Worm (Caenorhabditis elegans): ENCODE measurements around the gene gcc-1.

DNA sequence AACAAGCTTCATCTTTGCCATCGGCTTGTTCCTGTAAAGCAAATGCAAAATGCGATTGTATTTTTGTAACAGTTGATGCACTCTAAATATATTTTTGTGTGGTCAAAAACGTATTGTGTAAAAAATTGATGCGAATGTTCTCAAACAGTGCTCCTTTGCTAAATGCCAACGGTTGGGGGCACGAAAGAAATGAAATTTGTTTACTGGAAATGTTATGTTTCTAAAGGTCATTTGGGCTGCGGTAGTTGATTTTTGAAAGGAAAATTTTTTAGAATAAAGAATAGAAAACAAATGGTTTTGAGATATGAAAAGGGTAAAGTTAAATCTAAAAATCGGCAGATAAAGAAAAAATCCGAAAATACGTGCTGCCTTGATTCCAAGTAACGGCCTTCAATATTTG lies 10.7 kb downstream of the gcc-1 start, which contains the start of gene C15C7.6:
- no peak for TF ChIP-seq him-1 (tag; optimal IDR thresholded peaks at IDR 0.05)
- TF ChIP-seq F39B2.1 (GFP tag; IDR thresholded peaks at IDR 0.05), result no peak
- TF ChIP-seq die-1 (tag; optimal IDR thresholded peaks at IDR 0.05), result no peak
- no peak for TF ChIP-seq chd-7 (tag; optimal IDR thresholded peaks at IDR 0.05)
- no peak for TF ChIP-seq akir-1 (GFP tag; optimal IDR thresholded peaks at IDR 0.05)
- TF ChIP-seq madf-10 (tag; optimal IDR thresholded peaks at IDR 0.05), result no peak
- no peak for TF ChIP-seq bed-2 (GFP tag; IDR thresholded peaks at IDR 0.05)
